Worm (Caenorhabditis elegans) whole organism, L1 larva: ENCODE results near the gene ttr-1.

ENCODE experiments used
- ama-1 ChIP-seq: fragments of 150-350 bp; optimal IDR thresholded peaks from 2 replicates; lab custom pipeline; 2014
- ceh-82 ChIP-seq, 3 experiments: fragments of 150-350 bp in 1 of 3; sonication (generic microtip) in 2 of 3; optimal IDR thresholded peaks; 2 replicates each; lab custom pipeline; 2014 to 2017; ENCODE audit warnings: missing biosample characterization in 3 of 3, missing genetic modification characterization in 3 of 3
- ceh-88 ChIP-seq: fragments of 200-800 bp; sonication (Bioruptor generic); IDR thresholded peaks from 2 replicates; pipeline ENCODE4 v1.3.6; 2022; ENCODE audit warnings: missing genetic modification characterization, missing compliant biosample characterization
- elt-3 ChIP-seq, 6 experiments: fragments of 150-350 bp in 1 of 6; sonication (generic microtip); optimal IDR thresholded peaks; 2 replicates each; lab custom pipeline; 2017 to 2018; ENCODE audit warnings: missing biosample characterization in 6 of 6, missing genetic modification characterization in 6 of 6, inconsistent platforms in 1 of 6
- lin-35 ChIP-seq, 2 experiments: fragments of 150-350 bp; optimal IDR thresholded peaks; 2 replicates each; lab custom pipeline; 2014; ENCODE audit warnings: missing biosample characterization in 2 of 2, missing genetic modification characterization in 2 of 2, missing genetic modification reagents in 2 of 2
- lir-3 ChIP-seq: sonication (generic microtip); optimal IDR thresholded peaks from 2 replicates; lab custom pipeline; 2016; ENCODE audit warnings: mild to moderate bottlenecking, missing genetic modification characterization, moderate library complexity, missing compliant biosample characterization; ENCODE audit not compliant: poor library complexity
- nhr-28 ChIP-seq: fragments of 150-350 bp; optimal IDR thresholded peaks from 2 replicates; lab custom pipeline; 2014; ENCODE audit warnings: missing biosample characterization, missing genetic modification characterization
- nhr-90 ChIP-seq: sonication (generic microtip); optimal IDR thresholded peaks from 2 replicates; lab custom pipeline; 2016; ENCODE audit warnings: mild to moderate bottlenecking, missing genetic modification characterization, missing compliant biosample characterization; ENCODE audit not compliant: poor library complexity
- pag-3 ChIP-seq: sonication (generic microtip); optimal IDR thresholded peaks from 2 replicates; lab custom pipeline; 2017; ENCODE audit warnings: missing genetic modification characterization, mild to moderate bottlenecking, missing compliant biosample characterization, antibody characterized with exemption, borderline replicate concordance; ENCODE audit not compliant: insufficient read depth
- unc-130 ChIP-seq: fragments of 150-350 bp; optimal IDR thresholded peaks from 2 replicates; lab custom pipeline; 2017; ENCODE audit warnings: missing biosample characterization, missing genetic modification characterization, inconsistent platforms
- unc-98 ChIP-seq: fragments of 200-800 bp; sonication (Bioruptor generic); IDR thresholded peaks from 2 replicates; pipeline ENCODE4 v1.3.6; 2022; ENCODE audit warnings: missing genetic modification characterization, missing compliant biosample characterization
- zag-1 ChIP-seq: fragments of 150-350 bp; optimal IDR thresholded peaks from 2 replicates; lab custom pipeline; 2014; ENCODE audit warnings: missing biosample characterization, missing genetic modification characterization

- TF ChIP-seq ceh-82 (tag; optimal IDR thresholded peaks at IDR 0.05; lab: Kevin White, UChicago) (no peak), ama-1 (no peak), ceh-88 (no peak), unc-98 (GFP tag; lab: Robert Waterston, UW) (no peak), nhr-28 (no peak), nhr-90 (no peak), zag-1 (no peak), lin-35 (GFP tag; optimal IDR thresholded peaks at IDR 0.05; lab: Kevin White, UChicago) (peak in 1 of 2 experiments; percentile 32), pag-3 (tag; lab: Kevin White, UChicago) (no peak), lir-3 (tag; lab: Kevin White, UChicago) (no peak), unc-130 (tag; lab: Kevin White, UChicago) (no peak), elt-3 (tag; optimal IDR thresholded peaks at IDR 0.05; lab: Kevin White, UChicago) (no peak)
Measured at ce11 chrIII:9930406-9930805, 1.5 kb downstream of the ttr-1 start.
